Fruit fly (Drosophila melanogaster): ENCODE measurements around the gene mys.

Gene mys

DNA sequence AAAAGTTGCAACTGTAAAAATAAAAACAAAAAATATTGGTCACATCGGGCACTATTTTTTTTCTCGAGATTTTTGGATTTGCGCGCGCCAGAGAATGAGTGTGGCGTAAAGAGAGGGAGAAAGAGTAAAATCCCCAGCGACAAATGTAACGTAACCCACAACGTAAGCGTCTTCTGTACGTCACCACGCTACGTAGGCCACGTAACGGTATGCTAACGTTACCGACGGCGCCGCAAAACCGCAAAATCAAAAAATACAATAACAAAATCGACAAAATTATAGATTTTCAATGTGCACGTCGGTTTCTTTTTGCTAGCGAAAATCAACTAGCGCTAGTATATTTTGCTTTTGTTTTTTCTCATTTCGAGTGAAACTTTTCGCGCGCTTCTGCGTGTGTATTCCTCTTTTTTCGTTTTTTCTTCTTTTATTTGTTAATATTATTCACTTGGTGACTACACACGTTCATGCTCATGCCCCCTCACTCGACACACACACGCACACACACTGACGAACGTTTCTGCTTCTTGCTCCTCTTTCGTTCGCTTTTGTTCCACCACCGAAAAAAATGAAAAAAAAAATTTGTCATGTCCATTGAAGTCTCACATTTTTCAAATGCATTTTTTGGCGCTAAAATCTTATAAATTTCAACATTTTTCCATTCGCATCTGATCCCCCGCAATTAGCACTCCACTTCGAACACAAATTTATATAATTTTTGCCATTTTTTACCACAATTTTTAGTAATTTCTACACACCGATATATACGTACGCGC, 1.1 kb upstream of the mys start (continued):
- TF ChIP-seq chif (GFP tag; optimal IDR thresholded peaks at IDR 0.05), result no peak
- no peak for TF ChIP-seq pzg (GFP tag; optimal IDR thresholded peaks at IDR 0.05)
- no peak for TF ChIP-seq Dek (tag; optimal IDR thresholded peaks at IDR 0.05)
- no peak for TF ChIP-seq unpg (GFP tag; optimal IDR thresholded peaks at IDR 0.05)
- no peak for TF ChIP-seq Sox100B (GFP tag; optimal IDR thresholded peaks at IDR 0.05)
- TF ChIP-seq CG8944 (GFP tag; optimal IDR thresholded peaks at IDR 0.05), result no peak
- no peak for TF ChIP-seq CG9215 (GFP tag; IDR thresholded peaks at IDR 0.05)
- no peak for TF ChIP-seq Bdp1 (GFP tag; optimal IDR thresholded peaks at IDR 0.05)
- TF ChIP-seq CG6175 (GFP tag; IDR thresholded peaks at IDR 0.05), result no peak
- no peak for TF ChIP-seq CG2889 (GFP tag; IDR thresholded peaks at IDR 0.05)
- no peak for TF ChIP-seq HLHmδ (GFP tag; optimal IDR thresholded peaks at IDR 0.05)
- no peak for TF ChIP-seq CG14710 (tag; optimal IDR thresholded peaks at IDR 0.05)
- no peak for TF ChIP-seq Side (GFP tag; optimal IDR thresholded peaks at IDR 0.05)
- no peak for TF ChIP-seq dati (GFP tag; IDR thresholded peaks at IDR 0.05)
- no peak for TF ChIP-seq Ets65A (GFP tag)
- TF ChIP-seq MESR4 (GFP tag; optimal IDR thresholded peaks at IDR 0.05), result peak; percentile 11
- no peak for TF ChIP-seq odd (GFP tag; optimal IDR thresholded peaks at IDR 0.05)
- no peak for TF ChIP-seq pb (GFP tag; optimal IDR thresholded peaks at IDR 0.05)
- peak; percentile 28 for TF ChIP-seq CG12659 (GFP tag; optimal IDR thresholded peaks at IDR 0.05)
- TF ChIP-seq MBD-R2 (GFP tag; IDR thresholded peaks at IDR 0.05), result no peak
- no peak for TF ChIP-seq lab (GFP tag; optimal IDR thresholded peaks at IDR 0.05)
- TF ChIP-seq p53 (GFP tag; optimal IDR thresholded peaks at IDR 0.05), result no peak
- TF ChIP-seq Hmx (GFP tag; optimal IDR thresholded peaks at IDR 0.05), result no peak
- no peak for TF ChIP-seq C15 (GFP tag; IDR thresholded peaks at IDR 0.05)
- peak; percentile 99 for TF ChIP-seq CG9437 (GFP tag; optimal IDR thresholded peaks at IDR 0.05)
- no peak for TF ChIP-seq pros (GFP tag; optimal IDR thresholded peaks at IDR 0.05)
- TF ChIP-seq CG11504 (tag; optimal IDR thresholded peaks at IDR 0.05), result no peak
- no peak for TF ChIP-seq CG10565 (GFP tag; optimal IDR thresholded peaks at IDR 0.05)
- TF ChIP-seq Atf3 (GFP tag; optimal IDR thresholded peaks at IDR 0.05), result no peak
- TF ChIP-seq Lhr (GFP tag; optimal IDR thresholded peaks at IDR 0.05), result no peak
- TF ChIP-seq cas (GFP tag; IDR thresholded peaks at IDR 0.05), result no peak
- no peak for TF ChIP-seq vfl (GFP tag; optimal IDR thresholded peaks at IDR 0.05)
- TF ChIP-seq sens (GFP tag), result peak; percentile 42
- no peak for TF ChIP-seq Sry-δ (GFP tag; optimal IDR thresholded peaks at IDR 0.05)
- TF ChIP-seq Med (GFP tag), result peak; percentile 68
- no peak for TF ChIP-seq Hey (tag; optimal IDR thresholded peaks at IDR 0.05)
- 0 out of 2 replicates have a peak, but pooled peaks have one; percentile 19 for TF ChIP-seq Drgx (GFP tag; IDR thresholded peaks at IDR 0.05)
- TF ChIP-seq CG7745 (tag; optimal IDR thresholded peaks at IDR 0.05), result no peak
- no peak for TF ChIP-seq D (optimal IDR thresholded peaks at IDR 0.05)
- peak; percentile 3 for TF ChIP-seq D (GFP tag; optimal IDR thresholded peaks at IDR 0.05)
- no peak for TF ChIP-seq CG4730 (GFP tag; IDR thresholded peaks at IDR 0.05)
- no peak for TF ChIP-seq CG15073 (GFP tag; optimal IDR thresholded peaks at IDR 0.05)
- no peak for TF ChIP-seq ap (GFP tag; IDR thresholded peaks at IDR 0.05)
- TF ChIP-seq psq (GFP tag; optimal IDR thresholded peaks at IDR 0.05), result peak; percentile 20
- TF ChIP-seq CG33557 (GFP tag; optimal IDR thresholded peaks at IDR 0.05), result no peak
- peak; percentile 21 for TF ChIP-seq CG2678 (tag; optimal IDR thresholded peaks at IDR 0.05)
- TF ChIP-seq CG13424 (tag; optimal IDR thresholded peaks at IDR 0.05), result peak; percentile 7
- TF ChIP-seq bbx (GFP tag; IDR thresholded peaks at IDR 0.05; ENCODE audit: partially characterized antibody), result no peak
- TF ChIP-seq D19A (tag; optimal IDR thresholded peaks at IDR 0.05), result peak; percentile 31
- no peak for TF ChIP-seq CG9876 (GFP tag; optimal IDR thresholded peaks at IDR 0.05)
